Worm (Caenorhabditis elegans) whole organism, L2 larva: ENCODE data around the gene lido-18.

Experiments used
- C34F6.9 ChIP-seq: fragments of 150-350 bp; optimal IDR thresholded peaks from 2 replicates; lab custom pipeline; 2014; ENCODE audit warnings: missing biosample characterization, missing genetic modification characterization
- F13H6.1 ChIP-seq: sonication (generic microtip); optimal IDR thresholded peaks from 2 replicates; lab custom pipeline; 2016; ENCODE audit warnings: missing genetic modification characterization, missing compliant biosample characterization
- R02D3.7 ChIP-seq: fragments of 150-350 bp; optimal IDR thresholded peaks from 2 replicates; lab custom pipeline; 2014; ENCODE audit warnings: missing biosample characterization, missing genetic modification characterization
- Y55F3AM.14 ChIP-seq: fragments of 200-800 bp; sonication (Bioruptor generic); optimal IDR thresholded peaks from 2 replicates; lab custom pipeline; 2018; ENCODE audit warnings: mild to moderate bottlenecking, missing genetic modification characterization, missing compliant biosample characterization
- alr-1 ChIP-seq: fragments of 150-350 bp; optimal IDR thresholded peaks from 2 replicates; lab custom pipeline; 2014; ENCODE audit warnings: missing biosample characterization, missing genetic modification characterization
- blmp-1 ChIP-seq: sonication (generic microtip); optimal IDR thresholded peaks from 2 replicates; lab custom pipeline; 2017; ENCODE audit warnings: missing genetic modification characterization, mild to moderate bottlenecking, missing compliant biosample characterization, antibody characterized with exemption, moderate library complexity; ENCODE audit not compliant: insufficient read depth
- ceh-82 ChIP-seq: fragments of 150-350 bp; optimal IDR thresholded peaks from 2 replicates; lab custom pipeline; 2014; ENCODE audit warnings: missing biosample characterization, missing genetic modification characterization
- crh-2 ChIP-seq: sonication (generic microtip); optimal IDR thresholded peaks from 2 replicates; lab custom pipeline; 2017; ENCODE audit warnings: missing biosample characterization, missing genetic modification characterization
- elt-1 ChIP-seq: fragments of 150-350 bp; optimal IDR thresholded peaks from 2 replicates; lab custom pipeline; 2014; ENCODE audit warnings: missing biosample characterization, missing genetic modification characterization
- fos-1 ChIP-seq: fragments of 150-350 bp; optimal IDR thresholded peaks from 2 replicates; lab custom pipeline; 2014; ENCODE audit warnings: missing biosample characterization, missing genetic modification characterization
- gmeb-1 ChIP-seq: fragments of 150-350 bp; optimal IDR thresholded peaks from 2 replicates; lab custom pipeline; 2014; ENCODE audit warnings: missing biosample characterization, missing genetic modification characterization
- lin-11 ChIP-seq: fragments of 150-350 bp; sonication (generic microtip); optimal IDR thresholded peaks from 2 replicates; lab custom pipeline; 2014; ENCODE audit warnings: missing biosample characterization, missing genetic modification characterization, inconsistent platforms, mixed read lengths
- lin-13 ChIP-seq: fragments of 150-350 bp; optimal IDR thresholded peaks from 2 replicates; lab custom pipeline; 2014; ENCODE audit warnings: missing biosample characterization, missing genetic modification reagents, missing genetic modification characterization
- lin-39 ChIP-seq: fragments of 150-350 bp; optimal IDR thresholded peaks from 2 replicates; lab custom pipeline; 2014; ENCODE audit warnings: missing biosample characterization, missing genetic modification reagents, missing genetic modification characterization
- lsy-2 ChIP-seq, 2 experiments: fragments of 150-350 bp in 1 of 2; sonication (generic microtip) in 1 of 2; optimal IDR thresholded peaks; 2 replicates each; lab custom pipeline; 2014 to 2017; ENCODE audit warnings: missing biosample characterization in 2 of 2, missing genetic modification characterization in 2 of 2
- mdl-1 ChIP-seq, 2 experiments: fragments of 150-350 bp in 1 of 2; sonication (generic microtip) in 1 of 2; optimal IDR thresholded peaks; 2 replicates each; lab custom pipeline; 2017; ENCODE audit warnings: missing biosample characterization in 2 of 2, missing genetic modification characterization in 2 of 2
- nhr-10 ChIP-seq: sonication (generic microtip); optimal IDR thresholded peaks from 2 replicates; lab custom pipeline; 2017; ENCODE audit warnings: missing biosample characterization, missing genetic modification characterization
- nhr-11 ChIP-seq: fragments of 150-350 bp; optimal IDR thresholded peaks from 2 replicates; lab custom pipeline; 2014; ENCODE audit warnings: missing biosample characterization, missing genetic modification characterization
- nhr-129 ChIP-seq: fragments of 150-350 bp; optimal IDR thresholded peaks from 2 replicates; lab custom pipeline; 2014; ENCODE audit warnings: missing biosample characterization, missing genetic modification characterization
- nhr-21 ChIP-seq: fragments of 150-350 bp; optimal IDR thresholded peaks from 2 replicates; lab custom pipeline; 2014; ENCODE audit warnings: missing biosample characterization, missing genetic modification characterization
- nhr-237 ChIP-seq: fragments of 150-350 bp; optimal IDR thresholded peaks from 2 replicates; lab custom pipeline; 2014; ENCODE audit warnings: missing biosample characterization, missing genetic modification characterization
- nhr-25 ChIP-seq: fragments of 150-350 bp; sonication (generic microtip); optimal IDR thresholded peaks from 3 replicates; lab custom pipeline; 2014; ENCODE audit warnings: missing biosample characterization, missing genetic modification characterization
- nhr-77 ChIP-seq: fragments of 150-350 bp; optimal IDR thresholded peaks from 2 replicates; lab custom pipeline; 2014; ENCODE audit warnings: missing biosample characterization, missing genetic modification characterization
- sem-4 ChIP-seq: fragments of 150-350 bp; optimal IDR thresholded peaks from 2 replicates; lab custom pipeline; 2014; ENCODE audit warnings: missing biosample characterization, missing genetic modification reagents, missing genetic modification characterization
- skn-1 ChIP-seq: sonication (generic microtip); optimal IDR thresholded peaks from 2 replicates; lab custom pipeline; 2017; ENCODE audit warnings: missing biosample characterization, missing genetic modification characterization
- unc-39 ChIP-seq: fragments of 150-350 bp; optimal IDR thresholded peaks from 2 replicates; lab custom pipeline; 2014; ENCODE audit warnings: missing biosample characterization, missing genetic modification characterization
- unc-55 ChIP-seq: fragments of 150-350 bp; sonication (generic microtip); optimal IDR thresholded peaks from 3 replicates; lab custom pipeline; 2014; ENCODE audit warnings: missing biosample characterization, missing genetic modification reagents, missing genetic modification characterization
- unc-62 ChIP-seq: fragments of 150-350 bp; optimal IDR thresholded peaks from 2 replicates; lab custom pipeline; 2014; ENCODE audit warnings: missing biosample characterization, missing genetic modification reagents, missing genetic modification characterization
- zag-1 ChIP-seq: fragments of 150-350 bp; optimal IDR thresholded peaks from 2 replicates; lab custom pipeline; 2014; ENCODE audit warnings: missing biosample characterization, missing genetic modification characterization
- ztf-1 ChIP-seq: fragments of 200-800 bp; sonication (Bioruptor generic); conservative IDR thresholded peaks from 2 replicates; pipeline ENCODE4 v1.3.6; 2022; ENCODE audit warnings: missing genetic modification characterization, missing compliant biosample characterization
- ztf-11 ChIP-seq: sonication (generic microtip); optimal IDR thresholded peaks from 2 replicates; lab custom pipeline; 2017; ENCODE audit warnings: missing biosample characterization, missing genetic modification characterization

Gene lido-18

ce11 chrIII:7710943-7711342 is 48.9 kb downstream of the lido-18 start:
- TF ChIP-seq lin-13 (GFP tag; lab: Kevin White, UChicago) (peak; percentile 95), F13H6.1 (tag; lab: Kevin White, UChicago) (peak; percentile 36), alr-1 (tag; lab: Kevin White, UChicago) (no peak), unc-55 (peak; percentile 38), unc-62 (GFP tag; lab: Kevin White, UChicago) (no peak), Y55F3AM.14 (no peak), lsy-2 (tag; optimal IDR thresholded peaks at IDR 0.05; lab: Kevin White, UChicago) (peak in 1 of 2 experiments; percentile 63), nhr-10 (tag; lab: Kevin White, UChicago) (peak; percentile 1), C34F6.9 (tag; lab: Kevin White, UChicago) (peak; percentile 61), sem-4 (tag; lab: Kevin White, UChicago) (no peak), blmp-1 (tag; lab: Kevin White, UChicago) (no peak), crh-2 (tag; lab: Kevin White, UChicago) (peak; percentile 41), nhr-129 (tag; lab: Kevin White, UChicago) (peak; percentile 37), lin-11 (tag; lab: Kevin White, UChicago) (peak; percentile 41)

ce11 chrIII:7711495-7711894 is 49.4 kb downstream of the lido-18 start:
- peak; percentile 14 for TF ChIP-seq unc-55
- no peak for TF ChIP-seq lin-13 (GFP tag; lab: Kevin White, UChicago)

ce11 chrIII:7711908-7712359 is 49.9 kb downstream of the lido-18 start, which contains the start of gene C03B8.3:
TSS of gene C03B8.3 (plus strand) at chrIII:7712309.
- TF ChIP-seq ztf-1 (GFP tag; lab: Robert Waterston, UW): no peak
- peak in 1 of 2 experiments; percentile 37 for TF ChIP-seq lsy-2 (tag; optimal IDR thresholded peaks at IDR 0.05; lab: Kevin White, UChicago)
- no peak for TF ChIP-seq mdl-1 (tag; optimal IDR thresholded peaks at IDR 0.05; lab: Kevin White, UChicago)
- no peak for TF ChIP-seq nhr-25
- no peak for TF ChIP-seq nhr-21 (tag; lab: Kevin White, UChicago)
- TF ChIP-seq unc-55: peak; percentile 47
- TF ChIP-seq lin-39 (tag; lab: Kevin White, UChicago): no peak
- no peak for TF ChIP-seq C34F6.9 (tag; lab: Kevin White, UChicago)
- peak; percentile 69 for TF ChIP-seq lin-13 (GFP tag; lab: Kevin White, UChicago)
- no peak for TF ChIP-seq nhr-237 (tag; lab: Kevin White, UChicago)

DNA sequence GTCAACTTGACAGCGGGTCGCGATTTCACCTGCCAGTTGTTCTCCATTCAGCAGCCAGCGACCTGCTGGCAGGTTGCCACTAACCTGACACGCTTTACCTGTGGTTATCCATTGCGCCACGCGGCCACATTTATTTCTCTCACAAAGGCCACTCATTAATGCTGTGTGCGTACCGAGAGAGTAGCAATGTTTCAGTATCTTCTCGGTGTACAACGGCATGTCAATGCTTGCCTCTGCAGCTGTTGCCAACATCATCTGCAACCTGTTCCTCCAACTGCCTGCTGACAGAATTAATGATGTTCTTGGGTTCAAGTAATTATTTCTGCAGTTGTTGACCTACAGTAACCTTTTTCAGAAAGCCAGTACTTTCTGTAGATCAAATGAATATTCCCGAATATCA is 54.5 kb downstream of the lido-18 start:
- TF ChIP-seq lin-13 (GFP tag; lab: Kevin White, UChicago) (no peak), nhr-237 (tag; lab: Kevin White, UChicago) (no peak), R02D3.7 (tag; lab: Kevin White, UChicago) (no peak), Y55F3AM.14 (no peak), alr-1 (tag; lab: Kevin White, UChicago) (no peak), blmp-1 (tag; lab: Kevin White, UChicago) (no peak), nhr-77 (tag; lab: Kevin White, UChicago) (no peak), ceh-82 (tag; lab: Kevin White, UChicago) (no peak), fos-1 (tag; lab: Kevin White, UChicago) (no peak), elt-1 (tag; lab: Kevin White, UChicago) (no peak), zag-1 (no peak), unc-39 (tag; lab: Kevin White, UChicago) (no peak), nhr-11 (tag; lab: Kevin White, UChicago) (no peak), ztf-11 (tag; lab: Kevin White, UChicago) (no peak), gmeb-1 (tag; lab: Kevin White, UChicago) (no peak), skn-1 (no peak), unc-55 (no peak), nhr-21 (tag; lab: Kevin White, UChicago) (no peak)
